Fruit fly (Drosophila melanogaster): ENCODE data around the gene ush.

DNA sequence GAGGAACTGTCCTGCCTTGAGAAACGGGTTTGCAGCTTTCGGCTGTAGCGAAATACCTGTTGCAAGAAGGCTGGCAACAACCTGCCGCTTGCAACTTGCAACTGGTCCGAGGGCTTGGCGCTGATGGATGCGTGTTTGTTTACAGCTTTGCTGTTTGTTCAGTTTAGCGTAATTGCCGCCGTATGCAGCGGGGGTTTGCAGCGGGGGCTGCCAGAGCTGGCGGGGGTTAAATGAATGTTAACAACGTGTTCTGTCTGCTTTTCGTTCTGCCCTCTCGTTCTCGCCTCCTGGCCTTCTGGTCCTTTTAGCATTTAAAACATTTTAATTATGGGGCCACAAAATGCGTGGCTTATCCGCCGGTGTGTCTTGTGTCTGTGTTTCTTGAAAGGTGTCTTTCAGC lies 23.9 kb downstream of the ush start:
- TF ChIP-seq Hr96 (GFP tag; optimal IDR thresholded peaks at IDR 0.05) (no peak), Mnt (GFP tag; optimal IDR thresholded peaks at IDR 0.05) (no peak), CG33017 (tag; optimal IDR thresholded peaks at IDR 0.05) (no peak), Crg-1 (GFP tag; optimal IDR thresholded peaks at IDR 0.05) (no peak), kay (GFP tag; ENCODE audit: borderline replicate concordance) (no peak), bab1 (GFP tag; optimal IDR thresholded peaks at IDR 0.05) (no peak), CG14711 (tag; optimal IDR thresholded peaks at IDR 0.05) (no peak), cnc (optimal IDR thresholded peaks at IDR 0.05) (no peak), CG12768 (GFP tag; optimal IDR thresholded peaks at IDR 0.05) (no peak), pad (GFP tag; optimal IDR thresholded peaks at IDR 0.05) (no peak), ovo (GFP tag; optimal IDR thresholded peaks at IDR 0.05) (no peak), CG7045 (GFP tag; optimal IDR thresholded peaks at IDR 0.05) (no peak), CG11617 (GFP tag; optimal IDR thresholded peaks at IDR 0.05) (no peak), Clk (GFP tag; optimal IDR thresholded peaks at IDR 0.05) (no peak)

Measured in whole organism, adult.